Worm (Caenorhabditis elegans) whole organism, L3 larva: ENCODE results near the gene dnj-8.

ENCODE experiments used
- ceh-28 ChIP-seq: fragments of 150-350 bp; optimal IDR thresholded peaks from 2 replicates; lab custom pipeline; 2014; ENCODE audit warnings: missing biosample characterization, missing genetic modification reagents, missing genetic modification characterization
- ceh-82 ChIP-seq: fragments of 150-350 bp; optimal IDR thresholded peaks from 2 replicates; lab custom pipeline; 2014; ENCODE audit warnings: missing biosample characterization, missing genetic modification characterization
- nhr-11 ChIP-seq: fragments of 150-350 bp; optimal IDR thresholded peaks from 2 replicates; lab custom pipeline; 2014; ENCODE audit warnings: missing biosample characterization, missing genetic modification characterization

ce11 chrII:6631995-6632394, 34.1 kb upstream of the dnj-8 start:
- no peak for TF ChIP-seq ceh-82 (tag; lab: Kevin White, UChicago)
- TF ChIP-seq nhr-11 (tag; lab: Kevin White, UChicago) = no peak
- TF ChIP-seq ceh-28 (tag; lab: Kevin White, UChicago) = no peak
